Worm (Caenorhabditis elegans) whole organism, L4 larva: Measurements from ENCODE around the gene C08F8.3.
A peak's percentile ranks its signal among the peaks of the same experiment; 100 is the strongest.
"Not testable (repeated sequence)": the region's sequence is repeated elsewhere in the genome, so short reads cannot be mapped to it uniquely, and the experiment has no call there.

ENCODE experiments used
- D1046.2 ChIP-seq: fragments of 200-800 bp; sonication (Bioruptor generic); IDR thresholded peaks from 2 replicates; pipeline ENCODE4 v1.3.6; 2022; ENCODE audit warnings: missing genetic modification characterization, missing compliant biosample characterization
- F26F4.8 ChIP-seq: fragments of 200-800 bp; sonication (Bioruptor generic); conservative IDR thresholded peaks from 2 replicates; pipeline ENCODE4 v1.3.6; 2022; ENCODE audit warnings: missing genetic modification characterization, missing compliant biosample characterization
- F44E2.7 ChIP-seq: fragments of 200-800 bp; sonication (Bioruptor generic); IDR thresholded peaks from 2 replicates; pipeline ENCODE4 v2.1.2; 2022; ENCODE audit warnings: missing genetic modification characterization, missing compliant biosample characterization
- F49E8.2 ChIP-seq: sonication (generic microtip); optimal IDR thresholded peaks from 2 replicates; lab custom pipeline; 2016; ENCODE audit warnings: missing compliant biosample characterization, mild to moderate bottlenecking, missing genetic modification characterization, borderline replicate concordance
- ZK337.2 ChIP-seq: fragments of 200-800 bp; sonication (Bioruptor generic); IDR thresholded peaks from 2 replicates; pipeline ENCODE4 v1.3.6; 2022; ENCODE audit warnings: missing genetic modification reagents, missing genetic modification characterization, missing compliant biosample characterization
- ceh-28 ChIP-seq: fragments of 150-350 bp; optimal IDR thresholded peaks from 2 replicates; lab custom pipeline; 2014; ENCODE audit warnings: missing biosample characterization, missing genetic modification reagents, missing genetic modification characterization
- ceh-82 ChIP-seq: sonication (generic microtip); optimal IDR thresholded peaks from 2 replicates; lab custom pipeline; 2017; ENCODE audit warnings: missing biosample characterization, missing genetic modification characterization
- ctbp-1 ChIP-seq: fragments of 200-800 bp; sonication (Bioruptor generic); IDR thresholded peaks from 2 replicates; pipeline ENCODE4 v1.3.6; 2022; ENCODE audit warnings: missing genetic modification reagents, missing genetic modification characterization, missing compliant biosample characterization
- dmd-8 ChIP-seq: fragments of 200-800 bp; sonication (Bioruptor generic); IDR thresholded peaks from 2 replicates; pipeline ENCODE4 v1.3.6; 2022; ENCODE audit warnings: missing genetic modification characterization, missing compliant biosample characterization
- dmd-9 ChIP-seq: fragments of 200-800 bp; sonication (Bioruptor generic); IDR thresholded peaks from 2 replicates; pipeline ENCODE4 v1.3.6; 2022; ENCODE audit warnings: missing genetic modification reagents, missing genetic modification characterization, missing compliant biosample characterization
- dve-1 ChIP-seq: sonication (generic microtip); optimal IDR thresholded peaks from 2 replicates; lab custom pipeline; 2017; ENCODE audit warnings: antibody characterized with exemption, mild to moderate bottlenecking, missing genetic modification characterization, missing compliant biosample characterization; ENCODE audit not compliant: insufficient read depth
- gei-8 ChIP-seq: fragments of 200-800 bp; sonication (Bioruptor generic); optimal IDR thresholded peaks from 2 replicates; lab custom pipeline; 2018; ENCODE audit warnings: mild to moderate bottlenecking, missing genetic modification characterization, missing compliant biosample characterization
- hlh-30 ChIP-seq: sonication (generic microtip); optimal IDR thresholded peaks from 2 replicates; lab custom pipeline; 2017; ENCODE audit warnings: antibody characterized with exemption, mild to moderate bottlenecking, missing genetic modification characterization, missing compliant biosample characterization; ENCODE audit not compliant: insufficient read depth
- hmg-1.1 ChIP-seq: fragments of 200-800 bp; sonication (Bioruptor generic); IDR thresholded peaks from 2 replicates; pipeline ENCODE4 v1.3.6; 2022; ENCODE audit warnings: missing genetic modification reagents, missing genetic modification characterization, missing compliant biosample characterization
- lim-7 ChIP-seq: fragments of 200-800 bp; sonication (Bioruptor generic); IDR thresholded peaks from 2 replicates; pipeline ENCODE4 v1.3.6; 2022; ENCODE audit warnings: missing genetic modification characterization, missing compliant biosample characterization
- lin-1 ChIP-seq: fragments of 200-800 bp; sonication (Bioruptor generic); IDR thresholded peaks from 2 replicates; pipeline ENCODE4 v1.3.6; 2022; ENCODE audit warnings: missing genetic modification reagents, missing genetic modification characterization, missing compliant biosample characterization
- lin-38 ChIP-seq: fragments of 200-800 bp; sonication (Bioruptor generic); IDR thresholded peaks from 2 replicates; pipeline ENCODE4 v1.3.6; 2022; ENCODE audit warnings: missing genetic modification reagents, missing genetic modification characterization, missing compliant biosample characterization
- lin-39 ChIP-seq: fragments of 150-350 bp; optimal IDR thresholded peaks from 2 replicates; lab custom pipeline; 2014; ENCODE audit warnings: missing biosample characterization, missing genetic modification reagents, missing genetic modification characterization
- lir-3 ChIP-seq: sonication (generic microtip); optimal IDR thresholded peaks from 2 replicates; lab custom pipeline; 2016; ENCODE audit warnings: mild to moderate bottlenecking, missing genetic modification characterization, missing compliant biosample characterization
- madf-5 ChIP-seq, 2 experiments: fragments of 200-800 bp; sonication (Bioruptor generic); IDR thresholded peaks; 2 replicates each; pipeline ENCODE4 v1.3.6; 2022; ENCODE audit warnings: missing compliant biosample characterization in 2 of 2, missing genetic modification characterization in 2 of 2
- madf-9 ChIP-seq: fragments of 200-800 bp; sonication (Bioruptor generic); conservative IDR thresholded peaks from 2 replicates; pipeline ENCODE4 v1.3.6; 2022; ENCODE audit warnings: missing genetic modification reagents, missing genetic modification characterization, missing compliant biosample characterization
- mdt-29 ChIP-seq: fragments of 200-800 bp; sonication (Bioruptor generic); IDR thresholded peaks from 2 replicates; pipeline ENCODE4 v1.3.6; 2022; ENCODE audit warnings: missing genetic modification reagents, missing genetic modification characterization, missing compliant biosample characterization
- mes-2 ChIP-seq: sonication (generic microtip); optimal IDR thresholded peaks from 2 replicates; lab custom pipeline; 2016; ENCODE audit warnings: missing genotype, mild to moderate bottlenecking, missing genetic modification characterization, missing compliant biosample characterization; ENCODE audit not compliant: poor library complexity, severe bottlenecking
- nhr-10 ChIP-seq: fragments of 150-350 bp; optimal IDR thresholded peaks from 2 replicates; lab custom pipeline; 2014; ENCODE audit warnings: missing biosample characterization, missing genetic modification characterization
- nhr-41 ChIP-seq: fragments of 200-800 bp; sonication (Bioruptor generic); IDR thresholded peaks from 2 replicates; pipeline ENCODE4 v1.3.6; 2022; ENCODE audit warnings: missing genetic modification reagents, missing genetic modification characterization, missing compliant biosample characterization
- nhr-42 ChIP-seq: fragments of 200-800 bp; sonication (Bioruptor generic); IDR thresholded peaks from 2 replicates; pipeline ENCODE4 v1.3.6; 2022; ENCODE audit warnings: missing genetic modification characterization, missing compliant biosample characterization
- nhr-76 ChIP-seq: fragments of 150-350 bp; optimal IDR thresholded peaks from 2 replicates; lab custom pipeline; 2014; ENCODE audit warnings: missing biosample characterization, missing genetic modification characterization
- pha-4 ChIP-seq, 2 experiments: fragments of 150-350 bp in 1 of 2; fragments of 200-800 bp in 1 of 2; sonication (Bioruptor generic) in 1 of 2; IDR thresholded peaks in 1 of 2; optimal IDR thresholded peaks in 1 of 2; 2 replicates each; pipeline versions ENCODE4 v1.3.6 to Lab custom; 2014 to 2022; ENCODE audit warnings: missing genetic modification characterization in 2 of 2, missing genetic modification reagents in 2 of 2, missing biosample characterization in 1 of 2, missing compliant biosample characterization in 1 of 2
- snpc-1.2 ChIP-seq: fragments of 200-800 bp; sonication (Bioruptor generic); IDR thresholded peaks from 2 replicates; pipeline ENCODE4 v1.3.6; 2022; ENCODE audit warnings: missing genetic modification reagents, missing genetic modification characterization, missing compliant biosample characterization
- spr-1 ChIP-seq: sonication (generic microtip); optimal IDR thresholded peaks from 2 replicates; lab custom pipeline; 2016; ENCODE audit warnings: mild to moderate bottlenecking, missing genetic modification characterization, missing compliant biosample characterization
- unc-62 ChIP-seq, 3 experiments: fragments of 150-350 bp in 1 of 3; sonication (generic microtip); optimal IDR thresholded peaks in 2 of 3; peaks in 1 of 3; 1 replicate in 1 of 3; 2 replicates in 2 of 3; lab custom pipeline; 2014 to 2017; ENCODE audit warnings: missing biosample characterization in 3 of 3, missing genetic modification characterization in 3 of 3, missing genetic modification reagents in 3 of 3, missing genotype in 1 of 3
- vab-7 ChIP-seq: fragments of 200-800 bp; sonication (Bioruptor generic); IDR thresholded peaks from 2 replicates; pipeline ENCODE4 v1.3.6; 2022; ENCODE audit warnings: missing genetic modification reagents, missing genetic modification characterization, missing compliant biosample characterization
- zfp-3 ChIP-seq: fragments of 200-800 bp; sonication (Bioruptor generic); conservative IDR thresholded peaks from 2 replicates; pipeline ENCODE4 v1.3.6; 2022; ENCODE audit warnings: missing genetic modification reagents, missing genetic modification characterization, missing compliant biosample characterization
- zip-2 ChIP-seq: fragments of 150-350 bp; optimal IDR thresholded peaks from 2 replicates; lab custom pipeline; 2014; ENCODE audit warnings: missing biosample characterization, missing genetic modification characterization

The C08F8.3 gene

DNA sequence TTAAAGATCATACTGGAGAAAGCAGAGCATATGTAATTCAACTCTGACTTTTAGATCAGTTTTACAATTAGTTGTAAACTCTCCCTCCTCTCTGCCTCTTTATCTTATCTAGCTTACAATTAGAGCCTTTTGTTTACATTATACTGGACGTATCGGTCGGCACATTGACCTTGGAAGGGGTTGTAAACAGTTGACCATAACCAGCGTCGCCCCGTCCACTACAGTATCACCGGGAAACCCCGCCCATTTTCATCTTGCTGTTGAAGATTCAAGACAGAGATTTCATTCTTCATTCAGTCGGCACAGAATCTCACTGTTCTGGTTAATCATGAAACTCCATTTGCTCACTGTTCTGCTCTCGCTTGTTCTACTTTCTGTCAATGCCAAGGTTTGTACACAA is 31.9 kb downstream of the C08F8.3 start, which contains the start of gene sdz-27:
sdz-27 (plus strand) TSS at position 301 of the 400 bp plus-strand sequence.
- TF ChIP-seq unc-62 (GFP tag; optimal IDR thresholded peaks at IDR 0.05 in 1 of 2; lab: Kevin White, UChicago) (peak in 1 of 2 experiments; percentile 29), unc-62 (tag; optimal IDR thresholded peaks at IDR 0.05; lab: Kevin White, UChicago) (no peak), mdt-29 (GFP tag; lab: Robert Waterston, UW) (no peak)

DNA sequence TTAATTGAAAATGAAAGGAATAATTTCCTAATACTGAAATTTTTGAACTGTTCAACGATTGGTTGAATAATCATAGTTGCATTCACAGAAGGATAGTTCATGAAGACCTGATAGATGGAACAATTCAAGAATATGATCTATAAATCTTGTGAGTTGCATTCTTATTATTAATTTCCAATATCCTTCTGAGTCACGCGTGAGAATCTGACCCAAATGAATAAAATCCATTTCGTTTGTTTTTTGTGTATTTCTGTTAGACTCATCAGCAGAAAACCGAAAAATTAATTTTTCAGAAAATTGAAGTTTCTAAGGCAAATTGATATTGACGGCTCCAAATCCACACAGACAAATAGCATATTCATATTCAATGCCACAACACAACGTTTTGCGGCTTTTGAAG is 34.6 kb downstream of the C08F8.3 start, which contains the start of gene fbxb-79:
fbxb-79 (minus strand) TSS at position 101 of the 400 bp plus-strand sequence.
- no peak for TF ChIP-seq nhr-10
- TF ChIP-seq lim-7 (GFP tag; lab: Robert Waterston, UW), result no peak
- TF ChIP-seq gei-8 (GFP tag; lab: Kevin White, UChicago), result no peak
- TF ChIP-seq lir-3, result no peak
- no peak for TF ChIP-seq spr-1
- no peak for TF ChIP-seq dmd-9 (GFP tag; lab: Robert Waterston, UW)
- TF ChIP-seq madf-9, result no peak
- no peak for TF ChIP-seq nhr-76
- TF ChIP-seq hlh-30 (tag; lab: Kevin White, UChicago), result no peak
- no peak for TF ChIP-seq lin-1
- TF ChIP-seq lin-39 (tag; lab: Kevin White, UChicago), result no peak
- TF ChIP-seq ceh-82 (tag; lab: Kevin White, UChicago), result no peak
- no peak for TF ChIP-seq ceh-28 (tag; lab: Kevin White, UChicago)
- no peak for TF ChIP-seq zip-2 (tag; lab: Kevin White, UChicago)
- TF ChIP-seq F49E8.2, result no peak
- TF ChIP-seq dve-1 (tag; lab: Kevin White, UChicago), result no peak

DNA sequence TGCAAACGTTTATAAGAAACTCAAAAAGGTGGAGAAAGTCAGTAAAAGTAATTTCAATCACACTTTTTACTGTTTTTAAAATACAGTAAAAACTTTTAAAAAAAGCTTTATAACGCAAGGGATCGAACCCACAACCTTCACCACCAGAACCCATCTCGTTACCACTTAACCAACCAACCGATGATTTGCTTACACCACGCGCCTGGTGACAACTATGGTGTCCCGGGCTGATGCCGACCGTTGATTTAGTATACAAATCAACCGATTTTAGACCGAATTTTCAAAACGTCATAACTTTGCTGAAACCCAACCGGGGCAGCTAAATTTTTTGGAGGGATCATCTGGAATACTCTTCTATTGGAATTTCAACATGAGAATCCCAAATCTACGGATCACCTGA is 42.0 kb downstream of the C08F8.3 start:
- TF ChIP-seq nhr-41 (GFP tag; lab: Robert Waterston, UW) (0 out of 2 replicates have a peak, but pooled peaks have one; percentile 60), ctbp-1 (GFP tag; lab: Robert Waterston, UW) (peak; percentile 62; the same call in 1 of the 2 replicates), madf-5 (GFP tag; IDR thresholded peaks at IDR 0.05; lab: Robert Waterston, UW) (0 out of 4 replicates have a peak, but pooled peaks of 1 of the 2 experiments have one; percentile 50), dmd-8 (GFP tag; lab: Robert Waterston, UW) (peak; percentile 76), D1046.2 (GFP tag; lab: Robert Waterston, UW) (peak; percentile 66; the same call in 1 of the 2 replicates), vab-7 (GFP tag; lab: Robert Waterston, UW) (peak; percentile 78), F44E2.7 (GFP tag; lab: Robert Waterston, UW) (peak; percentile 58; the same call in 1 of the 2 replicates), snpc-1.2 (peak; percentile 80), hmg-1.1 (GFP tag; lab: Robert Waterston, UW) (peak; percentile 71), pha-4 (GFP tag; IDR thresholded peaks at IDR 0.05; lab: Robert Waterston, UW) (peak; percentile 70; the same call in 1 of the 2 replicates), nhr-42 (GFP tag; lab: Robert Waterston, UW) (0 out of 2 replicates have a peak, but pooled peaks have one; percentile 32), zfp-3 (peak; percentile 66; the same call in 1 of the 2 replicates), F26F4.8 (GFP tag; lab: Robert Waterston, UW) (peak; percentile 79), ZK337.2 (GFP tag; lab: Robert Waterston, UW) (peak; percentile 73)
- not testable (repeated sequence) for TF ChIP-seq pha-4 (tag; optimal IDR thresholded peaks at IDR 0.05; lab: Kevin White, UChicago)
- TF ChIP-seq, all 104 proteins: peak for 14; not testable (repeated sequence) for 90

DNA sequence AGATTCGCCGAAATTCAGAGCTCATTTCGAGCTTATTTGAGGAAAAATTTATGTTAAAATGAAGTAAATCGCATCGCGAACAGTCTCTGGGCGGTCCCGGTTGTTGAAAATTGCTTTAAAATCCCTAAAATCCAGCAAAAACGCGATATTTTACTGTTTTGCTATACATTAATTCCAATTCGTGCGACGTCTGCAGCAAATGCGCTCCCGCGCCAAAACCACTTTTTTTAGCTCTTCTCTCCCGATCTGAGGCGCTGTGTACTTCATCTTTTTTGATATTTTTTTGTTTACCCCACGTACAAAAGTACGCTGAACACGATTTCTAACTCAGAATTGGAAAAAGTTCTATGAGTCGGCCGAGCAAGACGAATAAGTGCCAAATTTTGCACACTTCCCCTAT is 44.1 kb downstream of the C08F8.3 start, which contains the start of gene R07H5.16:
R07H5.16 (plus strand) TSS at position 348 of the 400 bp plus-strand sequence.
- 0 out of 2 replicates have a peak, but pooled peaks have one; percentile 36 for TF ChIP-seq madf-9
- TF ChIP-seq vab-7 (GFP tag; lab: Robert Waterston, UW), result peak; percentile 65
- TF ChIP-seq lin-38 (GFP tag; lab: Robert Waterston, UW), result peak; percentile 92
- peak; percentile 37 for TF ChIP-seq mes-2 (tag; lab: Kevin White, UChicago)
- TF ChIP-seq, all 104 proteins: peak for 4; not testable (repeated sequence) for 100
